Fruit fly (Drosophila melanogaster): ENCODE data around the gene CG8209.

CG8209 gene

DNA sequence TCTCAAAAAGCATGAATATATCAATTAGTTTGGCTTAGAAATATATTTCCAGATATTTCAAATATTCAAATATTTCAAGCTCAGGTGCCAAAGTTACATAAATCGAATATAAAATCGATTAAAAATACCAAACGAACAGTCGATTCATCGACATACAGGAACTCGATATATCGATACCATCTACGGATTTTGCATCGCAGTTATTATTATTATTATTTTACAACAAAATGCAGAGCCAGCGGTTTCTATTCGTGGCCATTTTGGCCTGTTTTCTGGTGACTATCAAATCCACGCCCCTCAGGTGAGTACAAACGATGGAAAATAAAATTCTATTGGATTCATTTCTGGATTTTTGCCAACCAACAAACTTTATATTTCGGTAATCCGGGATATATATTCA, 5.8 kb upstream of the CG8209 start, which contains the start of gene RNaseX25 (continued):
- TF ChIP-seq Hey (tag; optimal IDR thresholded peaks at IDR 0.05) (no peak), chinmo (GFP tag; IDR thresholded peaks at IDR 0.05; ENCODE audit: partially characterized antibody) (peak; percentile 94), CG1647 (GFP tag; optimal IDR thresholded peaks at IDR 0.05) (no peak), CG31224 (GFP tag; IDR thresholded peaks at IDR 0.05) (no peak), ase (GFP tag; IDR thresholded peaks at IDR 0.05) (no peak), Rx (GFP tag; IDR thresholded peaks at IDR 0.05) (no peak), peb (GFP tag; IDR thresholded peaks at IDR 0.05) (no peak), slou (GFP tag; optimal IDR thresholded peaks at IDR 0.05) (no peak), Sry-δ (GFP tag; optimal IDR thresholded peaks at IDR 0.05) (peak; percentile 58), Sin3A (optimal IDR thresholded peaks at IDR 0.05) (no peak), Deaf1 (tag; optimal IDR thresholded peaks at IDR 0.05) (no peak), tna (GFP tag; IDR thresholded peaks at IDR 0.05; ENCODE audit: partially characterized antibody) (peak; percentile 91), NK7.1 (GFP tag; optimal IDR thresholded peaks at IDR 0.05) (no peak), Hmr (GFP tag; optimal IDR thresholded peaks at IDR 0.05) (no peak), CG4617 (GFP tag; optimal IDR thresholded peaks at IDR 0.05; ENCODE audit: borderline replicate concordance) (peak; percentile 38), esg (GFP tag; conservative IDR thresholded peaks at IDR 0.05) (no peak), Nf-YA (GFP tag; IDR thresholded peaks at IDR 0.05) (no peak), pum (GFP tag; optimal IDR thresholded peaks at IDR 0.05) (no peak), sima (GFP tag; optimal IDR thresholded peaks at IDR 0.05) (no peak), CG33557 (GFP tag; optimal IDR thresholded peaks at IDR 0.05) (no peak), NC2β (GFP tag; optimal IDR thresholded peaks at IDR 0.05) (no peak), Ets97D (GFP tag; optimal IDR thresholded peaks at IDR 0.05) (peak; percentile 10), CG9215 (GFP tag; IDR thresholded peaks at IDR 0.05) (no peak), ab (GFP tag; optimal IDR thresholded peaks at IDR 0.05) (no peak), CG10321 (GFP tag; IDR thresholded peaks at IDR 0.05) (no peak), knrl (GFP tag; IDR thresholded peaks at IDR 0.05; ENCODE audit: partially characterized antibody) (peak; percentile 86), CG15479 (GFP tag; optimal IDR thresholded peaks at IDR 0.05) (no peak), CG14667 (GFP tag; IDR thresholded peaks at IDR 0.05) (no peak), eyg (GFP tag; optimal IDR thresholded peaks at IDR 0.05) (no peak), sug (tag; optimal IDR thresholded peaks at IDR 0.05) (no peak), zen (tag; optimal IDR thresholded peaks at IDR 0.05) (no peak), unc-4 (GFP tag; IDR thresholded peaks at IDR 0.05; ENCODE audit: partially characterized antibody) (peak; percentile 96), CG2875 (GFP tag; optimal IDR thresholded peaks at IDR 0.05) (no peak), CG7556 (GFP tag; optimal IDR thresholded peaks at IDR 0.05) (no peak), Gug (GFP tag; IDR thresholded peaks at IDR 0.05) (no peak), CG33213 (GFP tag; optimal IDR thresholded peaks at IDR 0.05) (no peak), Neu2 (GFP tag; optimal IDR thresholded peaks at IDR 0.05; ENCODE audit: borderline replicate concordance) (no peak), Taf1 (GFP tag; IDR thresholded peaks at IDR 0.05) (no peak)

- TF ChIP-seq CG15011 (GFP tag; optimal IDR thresholded peaks at IDR 0.05) (no peak), ato (GFP tag; IDR thresholded peaks at IDR 0.05; ENCODE audit: partially characterized antibody) (0 out of 2 replicates have a peak, but pooled peaks have one; percentile 10), CG18011 (GFP tag; optimal IDR thresholded peaks at IDR 0.05) (no peak), HLH4C (GFP tag; IDR thresholded peaks at IDR 0.05; ENCODE audit: partially characterized antibody) (peak; percentile 54; the same call in 2 of the 3 replicates), CG2712 (tag; optimal IDR thresholded peaks at IDR 0.05) (peak; percentile 4), CG17385 (GFP tag; optimal IDR thresholded peaks at IDR 0.05) (no peak), BEAF-32 (GFP tag; optimal IDR thresholded peaks at IDR 0.05) (peak; percentile 43), CG12391 (tag; optimal IDR thresholded peaks at IDR 0.05) (peak; percentile 27), Bgb (GFP tag; IDR thresholded peaks at IDR 0.05; ENCODE audit: partially characterized antibody) (0 out of 2 replicates have a peak, but pooled peaks have one; percentile 40), Dp (GFP tag; optimal IDR thresholded peaks at IDR 0.05) (peak; percentile 77), CG7357 (GFP tag; IDR thresholded peaks at IDR 0.05) (no peak), dm (GFP tag; optimal IDR thresholded peaks at IDR 0.05) (no peak), klu (GFP tag; IDR thresholded peaks at IDR 0.05) (no peak), Scr (GFP tag; IDR thresholded peaks at IDR 0.05; ENCODE audit: partially characterized antibody) (peak; percentile 67), E2f2 (GFP tag; IDR thresholded peaks at IDR 0.05) (peak; percentile 83)
Observed at dm6 chr3L:7974671-7975281, 1.4 kb upstream of the CG8209 start, which contains the start of gene CG8042. TSS of gene CG8042 (minus strand) at chr3L:7974991.
